Fruit fly (Drosophila melanogaster) whole organism, wandering third instar larva: Measurements from ENCODE around the gene CG8870.

Experiments used
- Abd-B ChIP-seq: fragments of >200 bp; optimal IDR thresholded peaks from 2 replicates; lab custom pipeline; 2017; ENCODE audit warnings: missing biosample characterization, missing genetic modification characterization
- CG32264 ChIP-seq: fragments of 200-800 bp; sonication (Bioruptor generic); optimal IDR thresholded peaks from 2 replicates; lab custom pipeline; 2016; ENCODE audit warnings: missing biosample characterization, missing genetic modification characterization
- CG9705 ChIP-seq: fragments of 200-800 bp; sonication (Bioruptor generic); optimal IDR thresholded peaks from 2 replicates; lab custom pipeline; 2018; ENCODE audit warnings: missing biosample characterization, mild to moderate bottlenecking, missing genetic modification characterization
- CrebA ChIP-seq: fragments of 200-800 bp; sonication (Bioruptor generic); optimal IDR thresholded peaks from 2 replicates; lab custom pipeline; 2016; ENCODE audit warnings: missing biosample characterization, mild to moderate bottlenecking, missing genetic modification characterization, borderline replicate concordance
- Dfd ChIP-seq: fragments of >200 bp; optimal IDR thresholded peaks from 2 replicates; lab custom pipeline; 2017; ENCODE audit warnings: missing biosample characterization, missing genetic modification characterization
- Dif ChIP-seq: fragments of 200-275, 200-300 bp; sonication (Bioruptor generic); optimal IDR thresholded peaks from 2 replicates; lab custom pipeline; 2018; ENCODE audit warnings: missing biosample characterization, missing genetic modification characterization; ENCODE audit not compliant: partially characterized antibody
- GATAd ChIP-seq: sonication (Bioruptor generic); optimal IDR thresholded peaks from 2 replicates; lab custom pipeline; 2016; ENCODE audit warnings: missing biosample characterization, missing genetic modification characterization
- HLH106 ChIP-seq: fragments of 200-800 bp; optimal IDR thresholded peaks from 3 replicates; lab custom pipeline; 2019; ENCODE audit warnings: missing biosample characterization, mild to moderate bottlenecking, missing genetic modification characterization, moderate library complexity
- Hnf4 ChIP-seq: fragments of 200-800 bp; sonication (Bioruptor generic); optimal IDR thresholded peaks from 2 replicates; lab custom pipeline; 2016; ENCODE audit warnings: missing biosample characterization, mild to moderate bottlenecking, missing genetic modification characterization
- Hr78 ChIP-seq: fragments of >200 bp; optimal IDR thresholded peaks from 2 replicates; lab custom pipeline; 2017; ENCODE audit warnings: missing biosample characterization, missing genetic modification characterization
- Hr83 ChIP-seq: fragments of 200-300 bp; sonication (Bioruptor generic); optimal IDR thresholded peaks from 2 replicates; lab custom pipeline; 2016; ENCODE audit warnings: missing biosample characterization, mild to moderate bottlenecking, missing genetic modification characterization, moderate library complexity; ENCODE audit not compliant: poor library complexity, severe bottlenecking
- Jra ChIP-seq: sonication (Bioruptor generic); optimal IDR thresholded peaks from 2 replicates; lab custom pipeline; 2016; ENCODE audit warnings: missing biosample characterization, missing genetic modification characterization
- Mio ChIP-seq: sonication (Bioruptor generic); optimal IDR thresholded peaks from 2 replicates; lab custom pipeline; 2016; ENCODE audit warnings: missing biosample characterization, missing genetic modification characterization
- Myc ChIP-seq: fragments of >200 bp; optimal IDR thresholded peaks from 2 replicates; lab custom pipeline; 2017
- N ChIP-seq: fragments of >200 bp; optimal IDR thresholded peaks from 2 replicates; lab custom pipeline; 2018; ENCODE audit warnings: missing biosample characterization, missing external identifiers, missing genetic modification characterization
- OdsH ChIP-seq: fragments of 200-800 bp; sonication (Bioruptor generic); optimal IDR thresholded peaks from 2 replicates; lab custom pipeline; 2016; ENCODE audit warnings: missing biosample characterization, mild to moderate bottlenecking, missing genetic modification characterization
- Rel ChIP-seq, 2 experiments: fragments of 200-800 bp; sonication (Bioruptor generic) in 1 of 2; optimal IDR thresholded peaks; 2 replicates in 1 of 2; 3 replicates in 1 of 2; lab custom pipeline; 2016 to 2019; ENCODE audit warnings: mild to moderate bottlenecking in 2 of 2, missing biosample characterization in 2 of 2, missing genetic modification characterization in 2 of 2, moderate library complexity in 1 of 2
- Sp1 ChIP-seq: fragments of 200-800 bp; sonication (Bioruptor generic); optimal IDR thresholded peaks from 3 replicates; lab custom pipeline; 2019; ENCODE audit warnings: missing biosample characterization, mild to moderate bottlenecking, missing genetic modification characterization, moderate library complexity
- Vsx2 ChIP-seq: fragments of 200-300, 225-300 bp; sonication (Bioruptor generic); optimal IDR thresholded peaks from 2 replicates; lab custom pipeline; 2018; ENCODE audit warnings: missing biosample characterization, missing genetic modification characterization; ENCODE audit not compliant: partially characterized antibody
- br ChIP-seq: fragments of 200-800 bp; sonication (Bioruptor generic); optimal IDR thresholded peaks from 2 replicates; lab custom pipeline; 2016; ENCODE audit warnings: missing biosample characterization, missing genetic modification characterization
- brk ChIP-seq: fragments of 200-800 bp; sonication (Bioruptor generic); optimal IDR thresholded peaks from 2 replicates; lab custom pipeline; 2016; ENCODE audit warnings: missing biosample characterization, mild to moderate bottlenecking, missing genetic modification characterization
- dmrt93B ChIP-seq: fragments of 200-800 bp; sonication (Bioruptor generic); optimal IDR thresholded peaks from 2 replicates; lab custom pipeline; 2018; ENCODE audit warnings: missing biosample characterization, mild to moderate bottlenecking, missing genetic modification characterization
- dsf ChIP-seq: sonication (Bioruptor generic); optimal IDR thresholded peaks from 2 replicates; lab custom pipeline; 2016; ENCODE audit warnings: missing biosample characterization, missing genetic modification characterization, borderline replicate concordance
- ey ChIP-seq: fragments of 200-800 bp; sonication (Bioruptor generic); optimal IDR thresholded peaks from 2 replicates; lab custom pipeline; 2016; ENCODE audit warnings: missing biosample characterization, missing genetic modification characterization
- foxo ChIP-seq, 2 experiments: fragments of 200-800 bp; sonication (Bioruptor generic); optimal IDR thresholded peaks; 2 replicates in 1 of 2; 3 replicates in 1 of 2; lab custom pipeline; 2016 to 2017; ENCODE audit warnings: missing biosample characterization in 2 of 2, missing genetic modification characterization in 2 of 2
- fru ChIP-seq: fragments of 200-800 bp; sonication (Bioruptor generic); optimal IDR thresholded peaks from 3 replicates; lab custom pipeline; 2016; ENCODE audit warnings: missing biosample characterization, mild to moderate bottlenecking, missing genetic modification characterization
- h ChIP-seq: fragments of 200-800 bp; sonication (Bioruptor generic); optimal IDR thresholded peaks from 3 replicates; lab custom pipeline; 2016; ENCODE audit warnings: missing biosample characterization, mild to moderate bottlenecking, missing genetic modification characterization
- jim ChIP-seq: fragments of 175-275, 200-325 bp; sonication (Bioruptor generic); optimal IDR thresholded peaks from 2 replicates; lab custom pipeline; 2016; ENCODE audit warnings: missing biosample characterization, mild to moderate bottlenecking, missing genetic modification characterization
- lola ChIP-seq: fragments of >200 bp; optimal IDR thresholded peaks from 2 replicates; lab custom pipeline; 2017; ENCODE audit warnings: missing biosample characterization, missing genetic modification characterization
- pan ChIP-seq: fragments of >200 bp; optimal IDR thresholded peaks from 2 replicates; lab custom pipeline; 2017
- psq ChIP-seq: fragments of 200-800 bp; sonication (Bioruptor generic); optimal IDR thresholded peaks from 3 replicates; lab custom pipeline; 2017; ENCODE audit warnings: missing biosample characterization, mild to moderate bottlenecking, missing genetic modification characterization, moderate library complexity
- rgr ChIP-seq: fragments of 200-800 bp; sonication (Bioruptor generic); optimal IDR thresholded peaks from 3 replicates; lab custom pipeline; 2016; ENCODE audit warnings: missing biosample characterization, mild to moderate bottlenecking, missing genetic modification characterization
- sage ChIP-seq: fragments of 200-800 bp; sonication (Bioruptor generic); optimal IDR thresholded peaks from 2 replicates; lab custom pipeline; 2016; ENCODE audit warnings: missing biosample characterization, mild to moderate bottlenecking, missing genetic modification characterization
- sv ChIP-seq: fragments of 200-800 bp; sonication (Bioruptor generic); optimal IDR thresholded peaks from 3 replicates; lab custom pipeline; 2016; ENCODE audit warnings: missing biosample characterization, missing genetic modification characterization
- tai ChIP-seq: sonication (Bioruptor generic); optimal IDR thresholded peaks from 2 replicates; lab custom pipeline; 2016; ENCODE audit warnings: missing biosample characterization, missing genetic modification characterization
- usp ChIP-seq: fragments of >200 bp; optimal IDR thresholded peaks from 2 replicates; lab custom pipeline; 2017; ENCODE audit warnings: missing biosample characterization, missing genetic modification characterization
- woc ChIP-seq: sonication (Bioruptor generic); optimal IDR thresholded peaks from 2 replicates; lab custom pipeline; 2016; ENCODE audit warnings: missing biosample characterization, mild to moderate bottlenecking, missing genetic modification characterization

The CG8870 gene

dm6 chr3R:13400902-13401721, 21.5 kb downstream of the CG8870 start:
- TF ChIP-seq Mio (GFP tag; lab: Kevin White, UChicago) = peak; percentile 24
- TF ChIP-seq pan = no peak
- peak; percentile 93 for TF ChIP-seq HLH106
- TF ChIP-seq Sp1 (GFP tag; lab: Kevin White, UChicago) = peak; percentile 95
- peak; percentile 81 for TF ChIP-seq dmrt93B (GFP tag; lab: Kevin White, UChicago)
- TF ChIP-seq Dif (GFP tag; lab: Kevin White, UChicago) = peak; percentile 59
- TF ChIP-seq tai (GFP tag; lab: Kevin White, UChicago) = peak; percentile 76
- TF ChIP-seq Vsx2 (GFP tag; lab: Kevin White, UChicago) = peak; percentile 47
- peak; percentile 85 for TF ChIP-seq sv (GFP tag; lab: Kevin White, UChicago)
- peak; percentile 93 for TF ChIP-seq rgr (GFP tag; lab: Kevin White, UChicago)
- TF ChIP-seq usp = no peak
- TF ChIP-seq CG9705 (GFP tag; lab: Kevin White, UChicago) = peak; percentile 81
- TF ChIP-seq Hnf4 (GFP tag; lab: Kevin White, UChicago) = peak; percentile 91
- peak; percentile 86 for TF ChIP-seq sage (GFP tag; lab: Kevin White, UChicago)
- TF ChIP-seq Dfd (GFP tag; lab: Kevin White, UChicago) = no peak
- peak; percentile 94 for TF ChIP-seq h (GFP tag; lab: Kevin White, UChicago)
- no peak for TF ChIP-seq jim
- peak; percentile 73 for TF ChIP-seq dsf (GFP tag; lab: Kevin White, UChicago)
- TF ChIP-seq brk (GFP tag; lab: Kevin White, UChicago) = peak; percentile 80
- peak; percentile 92 for TF ChIP-seq woc (GFP tag; lab: Kevin White, UChicago)
- no peak for TF ChIP-seq N (GFP tag; lab: Kevin White, UChicago)
- peak; percentile 94 for TF ChIP-seq ey (GFP tag; lab: Kevin White, UChicago)
- TF ChIP-seq foxo (GFP tag; optimal IDR thresholded peaks at IDR 0.05; lab: Kevin White, UChicago) = peak; percentile 68 to 94
- TF ChIP-seq fru = peak; percentile 95
- TF ChIP-seq Rel (GFP tag; optimal IDR thresholded peaks at IDR 0.05; lab: Kevin White, UChicago) = peak; percentile 31
- TF ChIP-seq Rel (tag; optimal IDR thresholded peaks at IDR 0.05; lab: Kevin White, UChicago) = peak; percentile 65
- no peak for TF ChIP-seq GATAd (GFP tag; lab: Kevin White, UChicago)
- TF ChIP-seq Abd-B = no peak
- TF ChIP-seq br (GFP tag; lab: Kevin White, UChicago) = peak; percentile 95
- TF ChIP-seq CrebA = peak; percentile 27
- TF ChIP-seq OdsH = peak; percentile 95
- TF ChIP-seq Jra = peak; percentile 85
- TF ChIP-seq psq (GFP tag; lab: Kevin White, UChicago) = peak; percentile 90
- TF ChIP-seq Hr83 (GFP tag; lab: Kevin White, UChicago) = no peak
- TF ChIP-seq CG32264 (GFP tag; lab: Kevin White, UChicago) = peak; percentile 76

- peak; percentile 18 for TF ChIP-seq Hr83 (GFP tag; lab: Kevin White, UChicago)
- no peak for TF ChIP-seq Hnf4 (GFP tag; lab: Kevin White, UChicago)
- TF ChIP-seq h (GFP tag; lab: Kevin White, UChicago) = peak; percentile 5
- peak; percentile 45 for TF ChIP-seq Jra
- TF ChIP-seq dmrt93B (GFP tag; lab: Kevin White, UChicago) = no peak
- no peak for TF ChIP-seq fru
- TF ChIP-seq CrebA = no peak
- no peak for TF ChIP-seq Mio (GFP tag; lab: Kevin White, UChicago)
- TF ChIP-seq GATAd (GFP tag; lab: Kevin White, UChicago) = no peak
- no peak for TF ChIP-seq N (GFP tag; lab: Kevin White, UChicago)
- TF ChIP-seq tai (GFP tag; lab: Kevin White, UChicago) = peak; percentile 48
- TF ChIP-seq Hr78 = no peak
- TF ChIP-seq br (GFP tag; lab: Kevin White, UChicago) = peak; percentile 42
- peak; percentile 0 for TF ChIP-seq woc (GFP tag; lab: Kevin White, UChicago)
- TF ChIP-seq HLH106 = no peak
- peak in 1 of 2 experiments; percentile 5 for TF ChIP-seq foxo (GFP tag; optimal IDR thresholded peaks at IDR 0.05; lab: Kevin White, UChicago)
- no peak for TF ChIP-seq Dfd (GFP tag; lab: Kevin White, UChicago)
- TF ChIP-seq jim = no peak
- no peak for TF ChIP-seq CG32264 (GFP tag; lab: Kevin White, UChicago)
- TF ChIP-seq lola = no peak
- TF ChIP-seq Sp1 (GFP tag; lab: Kevin White, UChicago) = no peak
- no peak for TF ChIP-seq pan
- no peak for TF ChIP-seq CG9705 (GFP tag; lab: Kevin White, UChicago)
- no peak for TF ChIP-seq Abd-B
- TF ChIP-seq Rel (GFP tag; optimal IDR thresholded peaks at IDR 0.05; lab: Kevin White, UChicago) = no peak
- TF ChIP-seq Rel (tag; optimal IDR thresholded peaks at IDR 0.05; lab: Kevin White, UChicago) = no peak
- TF ChIP-seq Myc = no peak
- TF ChIP-seq usp = no peak
- peak; percentile 58 for TF ChIP-seq brk (GFP tag; lab: Kevin White, UChicago)
- peak; percentile 35 for TF ChIP-seq rgr (GFP tag; lab: Kevin White, UChicago)
- TF ChIP-seq, all 38 proteins: peak for 9
Measured at dm6 chr3R:13401722-13402296, 22.2 kb downstream of the CG8870 start, which contains the start of gene GILT1. GILT1 (minus strand) TSS chr3R:13401862.
